Worm (Caenorhabditis elegans): ENCODE results near the gene fem-1.

DNA sequence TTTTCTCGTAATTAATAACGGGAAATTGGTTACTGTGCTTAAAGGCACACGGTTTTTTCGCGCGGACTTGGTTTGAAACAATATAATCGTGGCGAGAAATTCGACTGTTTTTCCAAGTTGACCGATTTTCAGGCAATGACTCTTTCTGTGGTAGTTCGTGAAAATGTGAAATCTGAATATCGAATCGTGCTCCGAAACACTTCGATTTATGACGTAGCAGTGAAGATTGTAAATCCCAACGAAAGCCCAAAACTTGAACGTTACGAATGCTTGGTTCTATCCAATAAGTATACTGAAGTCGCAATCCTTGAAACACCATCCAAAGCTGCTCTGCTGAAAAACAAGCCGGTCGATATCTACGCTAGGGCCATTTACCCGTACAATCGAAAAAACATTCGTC lies 43.7 kb downstream of the fem-1 start:
- TF ChIP-seq skn-1 (tag; optimal IDR thresholded peaks at IDR 0.05) (no peak), zag-1 (tag; optimal IDR thresholded peaks at IDR 0.05) (no peak)
